Fruit fly (Drosophila melanogaster) whole organism, embryonic: ENCODE measurements around the gene amrt.

Experiments
- Antp ChIP-seq: fragments of 200-800 bp; sonication (Bioruptor generic); optimal IDR thresholded peaks from 3 replicates; lab custom pipeline; 2016; ENCODE audit warnings: missing biosample characterization, missing genetic modification characterization
- Atf6 ChIP-seq: fragments of 200-800 bp; sonication (Bioruptor generic); IDR thresholded peaks from 2 replicates; pipeline ENCODE4 v1.3.6; 2022; ENCODE audit warnings: missing biosample characterization, missing genetic modification characterization
- B-H1 ChIP-seq: fragments of 200-800 bp; sonication (Bioruptor generic); IDR thresholded peaks from 3 replicates; pipeline ENCODE4 v1.3.6; 2022; ENCODE audit warnings: missing biosample characterization, missing genetic modification characterization
- B-H2 ChIP-seq: fragments of 200-800 bp; sonication (Bioruptor generic); optimal IDR thresholded peaks from 2 replicates; lab custom pipeline; 2018; ENCODE audit warnings: missing biosample characterization, mild to moderate bottlenecking, missing genetic modification characterization
- CG10274 ChIP-seq: fragments of 200-800 bp; sonication (Bioruptor generic); optimal IDR thresholded peaks from 3 replicates; lab custom pipeline; 2017; ENCODE audit warnings: missing biosample characterization, mild to moderate bottlenecking, missing genetic modification characterization
- CG10565 ChIP-seq: fragments of 200-800 bp; sonication (Bioruptor generic); optimal IDR thresholded peaks from 3 replicates; lab custom pipeline; 2016; ENCODE audit warnings: missing biosample characterization, mild to moderate bottlenecking, missing genetic modification characterization
- CG10979 ChIP-seq: fragments of 200-800 bp; sonication (Bioruptor generic); optimal IDR thresholded peaks from 2 replicates; lab custom pipeline; 2018; ENCODE audit warnings: missing biosample characterization, mild to moderate bottlenecking, missing genetic modification characterization, moderate library complexity
- CG11085 ChIP-seq: fragments of 200-800 bp; sonication (Bioruptor generic); IDR thresholded peaks from 2 replicates; pipeline ENCODE4 v1.3.6; 2022; ENCODE audit warnings: missing biosample characterization, missing genetic modification characterization
- CG11696 ChIP-seq: fragments of 200-800 bp; sonication (Bioruptor generic); IDR thresholded peaks from 2 replicates; pipeline ENCODE4 v1.3.6; 2022; ENCODE audit warnings: missing biosample characterization, missing genetic modification characterization
- CG11723 ChIP-seq: fragments of 200-800 bp; sonication (Bioruptor generic); optimal IDR thresholded peaks from 2 replicates; lab custom pipeline; 2017; ENCODE audit warnings: missing biosample characterization, mild to moderate bottlenecking, missing genetic modification characterization
- CG12155 ChIP-seq: fragments of 200-800 bp; sonication (Bioruptor generic); optimal IDR thresholded peaks from 3 replicates; lab custom pipeline; 2016; ENCODE audit warnings: missing biosample characterization, missing genetic modification characterization
- CG14667 ChIP-seq: fragments of 200-800 bp; sonication (Bioruptor generic); IDR thresholded peaks from 2 replicates; pipeline ENCODE4 v1.3.6; 2022; ENCODE audit warnings: missing biosample characterization, missing genetic modification characterization
- CG15696 ChIP-seq: fragments of 200-800 bp; sonication (Bioruptor generic); optimal IDR thresholded peaks from 2 replicates; lab custom pipeline; 2019; ENCODE audit warnings: missing biosample characterization, mild to moderate bottlenecking, missing genetic modification characterization, moderate library complexity
- CG17186 ChIP-seq: fragments of 200-800 bp; sonication (Bioruptor generic); optimal IDR thresholded peaks from 3 replicates; lab custom pipeline; 2017; ENCODE audit warnings: missing biosample characterization, missing genetic modification reagents, missing genetic modification characterization
- CG17802 ChIP-seq: fragments of 200-800 bp; sonication (Bioruptor generic); optimal IDR thresholded peaks from 2 replicates; lab custom pipeline; 2018; ENCODE audit warnings: missing biosample characterization, mild to moderate bottlenecking, missing genetic modification characterization, moderate library complexity
- CG2678 ChIP-seq: fragments of 200-800 bp; sonication (Bioruptor generic); optimal IDR thresholded peaks from 3 replicates; lab custom pipeline; 2019; ENCODE audit warnings: missing biosample characterization, mild to moderate bottlenecking, missing genetic modification characterization, moderate library complexity
- CG31224 ChIP-seq: fragments of 200-800 bp; sonication (Bioruptor generic); IDR thresholded peaks from 2 replicates; pipeline ENCODE4 v1.3.6; 2022; ENCODE audit warnings: missing biosample characterization, missing genetic modification characterization
- CG3995 ChIP-seq: fragments of 200-800 bp; sonication (Bioruptor generic); optimal IDR thresholded peaks from 3 replicates; lab custom pipeline; 2016; ENCODE audit warnings: missing biosample characterization, missing genetic modification characterization
- CG4328 ChIP-seq: fragments of 200-800 bp; sonication (Bioruptor generic); optimal IDR thresholded peaks from 3 replicates; lab custom pipeline; 2017; ENCODE audit warnings: missing biosample characterization, missing genetic modification reagents, missing genetic modification characterization
- CG6254 ChIP-seq: fragments of 200-800 bp; sonication (Bioruptor generic); optimal IDR thresholded peaks from 3 replicates; lab custom pipeline; 2017; ENCODE audit warnings: mild to moderate bottlenecking, missing biosample characterization, missing genetic modification reagents, missing genetic modification characterization
- CG6813 ChIP-seq: fragments of 200-800 bp; sonication (Bioruptor generic); optimal IDR thresholded peaks from 2 replicates; lab custom pipeline; 2017; ENCODE audit warnings: missing biosample characterization, missing genetic modification characterization, mild to moderate bottlenecking, moderate library complexity, missing genetic modification reagents
- CG8388 ChIP-seq: fragments of 200-800 bp; sonication (Bioruptor generic); optimal IDR thresholded peaks from 2 replicates; lab custom pipeline; 2019; ENCODE audit warnings: missing biosample characterization, mild to moderate bottlenecking, missing genetic modification characterization, moderate library complexity
- CG8944 ChIP-seq: fragments of 200-800 bp; sonication (Bioruptor generic); optimal IDR thresholded peaks from 3 replicates; lab custom pipeline; 2016; ENCODE audit warnings: missing biosample characterization, missing genetic modification characterization
- D ChIP-seq, 2 experiments: fragments of 200-800 bp in 1 of 2; fragments of >200 bp in 1 of 2; sonication (Bioruptor generic) in 1 of 2; optimal IDR thresholded peaks; 2 replicates in 1 of 2; 3 replicates in 1 of 2; lab custom pipeline; 2017; ENCODE audit warnings: mild to moderate bottlenecking in 1 of 2, missing biosample characterization in 1 of 2, missing genetic modification characterization in 1 of 2, missing genetic modification reagents in 1 of 2
- Gsc ChIP-seq: fragments of 200-800 bp; sonication (Bioruptor generic); IDR thresholded peaks from 2 replicates; pipeline ENCODE4 v1.3.6; 2022; ENCODE audit warnings: missing biosample characterization, missing genetic modification characterization
- Hr3 ChIP-seq: fragments of 200-800 bp; sonication (Bioruptor generic); optimal IDR thresholded peaks from 3 replicates; lab custom pipeline; 2016; ENCODE audit warnings: missing biosample characterization, missing genetic modification characterization
- Lhr ChIP-seq: fragments of 200-800 bp; sonication (Bioruptor generic); optimal IDR thresholded peaks from 3 replicates; lab custom pipeline; 2017; ENCODE audit warnings: mild to moderate bottlenecking, missing biosample characterization, missing genetic modification reagents, missing genetic modification characterization
- ac ChIP-seq: fragments of 200-800 bp; sonication (Bioruptor generic); optimal IDR thresholded peaks from 3 replicates; lab custom pipeline; 2017; ENCODE audit warnings: missing biosample characterization, mild to moderate bottlenecking, missing genetic modification characterization
- ash1 ChIP-seq: fragments of 200-800 bp; sonication (Bioruptor generic); optimal IDR thresholded peaks from 2 replicates; lab custom pipeline; 2018; ENCODE audit warnings: missing biosample characterization, mild to moderate bottlenecking, missing genetic modification characterization
- ci ChIP-seq: fragments of 200-800 bp; sonication (Bioruptor generic); IDR thresholded peaks from 3 replicates; pipeline ENCODE4 v1.3.6; 2022; ENCODE audit warnings: missing biosample characterization, missing genetic modification characterization
- dm ChIP-seq: fragments of 200-800 bp; sonication (Bioruptor generic); optimal IDR thresholded peaks from 3 replicates; lab custom pipeline; 2016; ENCODE audit warnings: missing biosample characterization, missing genetic modification characterization
- fd96Cb ChIP-seq: fragments of 200-800 bp; sonication (Bioruptor generic); optimal IDR thresholded peaks from 2 replicates; lab custom pipeline; 2018; ENCODE audit warnings: missing biosample characterization, mild to moderate bottlenecking, missing genetic modification characterization, moderate library complexity
- gsb-n ChIP-seq: fragments of 200-800 bp; sonication (Bioruptor generic); optimal IDR thresholded peaks from 3 replicates; lab custom pipeline; 2018; ENCODE audit warnings: missing biosample characterization, mild to moderate bottlenecking, missing genetic modification characterization
- hbn ChIP-seq: fragments of 200-800 bp; sonication (Bioruptor generic); IDR thresholded peaks from 2 replicates; pipeline ENCODE4 v1.3.6; 2022; ENCODE audit warnings: missing biosample characterization, missing genetic modification characterization; ENCODE audit not compliant: partially characterized antibody
- ind ChIP-seq: fragments of 200-800 bp; sonication (Bioruptor generic); optimal IDR thresholded peaks from 3 replicates; lab custom pipeline; 2016; ENCODE audit warnings: missing biosample characterization, missing genetic modification characterization
- kni ChIP-seq: fragments of 200-800 bp; sonication (Bioruptor generic); optimal IDR thresholded peaks from 3 replicates; lab custom pipeline; 2017; ENCODE audit warnings: mild to moderate bottlenecking, missing biosample characterization, missing genetic modification reagents, missing genetic modification characterization
- mam ChIP-seq: fragments of 200-800 bp; sonication (Bioruptor generic); optimal IDR thresholded peaks from 3 replicates; lab custom pipeline; 2016; ENCODE audit warnings: missing biosample characterization, missing genetic modification characterization
- nau ChIP-seq: fragments of 200-800 bp; sonication (Bioruptor generic); optimal IDR thresholded peaks from 3 replicates; lab custom pipeline; 2017; ENCODE audit warnings: missing biosample characterization, mild to moderate bottlenecking, missing genetic modification characterization, missing genetic modification reagents
- p53 ChIP-seq: fragments of 200-800 bp; sonication (Bioruptor generic); optimal IDR thresholded peaks from 2 replicates; lab custom pipeline; 2016; ENCODE audit warnings: missing biosample characterization, missing genetic modification characterization
- pfk ChIP-seq: fragments of 200-800 bp; sonication (Bioruptor generic); optimal IDR thresholded peaks from 2 replicates; lab custom pipeline; 2018; ENCODE audit warnings: missing biosample characterization, mild to moderate bottlenecking, missing genetic modification characterization, moderate library complexity
- pho ChIP-seq: fragments of 200-800 bp; sonication (Bioruptor generic); optimal IDR thresholded peaks from 2 replicates; lab custom pipeline; 2016; ENCODE audit warnings: missing biosample characterization, missing genetic modification characterization
- schlank ChIP-seq: fragments of 200-800 bp; sonication (Bioruptor generic); optimal IDR thresholded peaks from 2 replicates; lab custom pipeline; 2018; ENCODE audit warnings: missing biosample characterization, mild to moderate bottlenecking, missing genetic modification characterization
- slou ChIP-seq: fragments of 200-800 bp; sonication (Bioruptor generic); optimal IDR thresholded peaks from 3 replicates; lab custom pipeline; 2016; ENCODE audit warnings: missing biosample characterization, missing genetic modification characterization
- ssp ChIP-seq: fragments of 200-800 bp; sonication (Bioruptor generic); IDR thresholded peaks from 2 replicates; pipeline ENCODE4 v1.3.6; 2022; ENCODE audit warnings: missing biosample characterization, missing genetic modification characterization
- tup ChIP-seq: fragments of 200-800 bp; sonication (Bioruptor generic); optimal IDR thresholded peaks from 2 replicates; lab custom pipeline; 2016; ENCODE audit warnings: missing biosample characterization, mild to moderate bottlenecking, missing genetic modification characterization, moderate library complexity
- tx ChIP-seq: fragments of 200-800 bp; sonication (Bioruptor generic); optimal IDR thresholded peaks from 2 replicates; lab custom pipeline; 2016; ENCODE audit warnings: missing biosample characterization, missing genetic modification characterization
- wek ChIP-seq: fragments of 200-800 bp; sonication (Bioruptor generic); optimal IDR thresholded peaks from 3 replicates; lab custom pipeline; 2018; ENCODE audit warnings: missing biosample characterization, mild to moderate bottlenecking, missing genetic modification characterization, moderate library complexity
- zf30C ChIP-seq: fragments of 200-800 bp; sonication (Bioruptor generic); optimal IDR thresholded peaks from 3 replicates; lab custom pipeline; 2018; ENCODE audit warnings: missing biosample characterization, mild to moderate bottlenecking, missing genetic modification characterization
- zfh2 ChIP-seq: fragments of 200-800 bp; sonication (Bioruptor generic); optimal IDR thresholded peaks from 2 replicates; lab custom pipeline; 2016; ENCODE audit warnings: missing biosample characterization, missing genetic modification characterization

The amrt gene

dm6 chrX:13815526-13816173 is 33.4 kb downstream of the amrt start (continued):
- TF ChIP-seq hbn (no peak), mam (GFP tag; lab: Kevin White, UChicago) (peak; percentile 79), D (optimal IDR thresholded peaks at IDR 0.05; lab: Kevin White, UChicago) (no peak), D (GFP tag; optimal IDR thresholded peaks at IDR 0.05; lab: Kevin White, UChicago) (peak; percentile 61), schlank (tag; lab: Kevin White, UChicago) (no peak), CG6254 (peak; percentile 22), CG11723 (GFP tag; lab: Kevin White, UChicago) (peak; percentile 48), wek (GFP tag; lab: Kevin White, UChicago) (no peak), CG8944 (peak; percentile 11), CG10274 (peak; percentile 48), pfk (GFP tag; lab: Kevin White, UChicago) (no peak), CG31224 (GFP tag; lab: Robert Waterston, UW) (no peak), dm (GFP tag; lab: Kevin White, UChicago) (peak; percentile 11), Lhr (GFP tag; lab: Kevin White, UChicago) (no peak), ci (GFP tag; lab: Robert Waterston, UW) (0 out of 3 replicates have a peak, but pooled peaks have one; percentile 8), CG2678 (tag; lab: Kevin White, UChicago) (peak; percentile 78), gsb-n (no peak), CG12155 (peak; percentile 12), zf30C (GFP tag; lab: Kevin White, UChicago) (no peak), Antp (GFP tag; lab: Kevin White, UChicago) (peak; percentile 62), CG6813 (GFP tag; lab: Kevin White, UChicago) (peak; percentile 29), slou (GFP tag; lab: Kevin White, UChicago) (peak; percentile 42), ssp (no peak), ind (GFP tag; lab: Kevin White, UChicago) (peak; percentile 60), kni (GFP tag; lab: Kevin White, UChicago) (peak; percentile 18), B-H2 (GFP tag; lab: Kevin White, UChicago) (no peak), zfh2 (GFP tag; lab: Kevin White, UChicago) (peak; percentile 28), pho (GFP tag; lab: Kevin White, UChicago) (no peak), fd96Cb (tag; lab: Kevin White, UChicago) (peak; percentile 49), CG11696 (no peak), Atf6 (GFP tag; lab: Robert Waterston, UW) (peak; percentile 61; the same call in 1 of the 2 replicates), CG17186 (GFP tag; lab: Kevin White, UChicago) (no peak), CG10979 (tag; lab: Kevin White, UChicago) (peak; percentile 59), B-H1 (GFP tag; lab: Robert Waterston, UW) (peak; percentile 26), Gsc (GFP tag; lab: Robert Waterston, UW) (peak; percentile 10; the same call in 1 of the 2 replicates), CG14667 (GFP tag; lab: Robert Waterston, UW) (peak; percentile 31; the same call in 1 of the 2 replicates), tx (no peak), CG8388 (GFP tag; lab: Kevin White, UChicago) (peak; percentile 49), CG4328 (peak; percentile 59), CG17802 (tag; lab: Kevin White, UChicago) (peak; percentile 4), ac (GFP tag; lab: Kevin White, UChicago) (no peak), CG11085 (GFP tag; lab: Robert Waterston, UW) (no peak), CG10565 (GFP tag; lab: Kevin White, UChicago) (no peak), CG3995 (GFP tag; lab: Kevin White, UChicago) (peak; percentile 3), nau (GFP tag; lab: Kevin White, UChicago) (peak; percentile 53), tup (GFP tag; lab: Kevin White, UChicago) (no peak), ash1 (GFP tag; lab: Kevin White, UChicago) (no peak), CG15696 (peak; percentile 34), Hr3 (GFP tag; lab: Kevin White, UChicago) (peak; percentile 60), p53 (GFP tag; lab: Kevin White, UChicago) (no peak)
